Worm (Caenorhabditis elegans): Measurements from ENCODE around the gene emb-27.

DNA sequence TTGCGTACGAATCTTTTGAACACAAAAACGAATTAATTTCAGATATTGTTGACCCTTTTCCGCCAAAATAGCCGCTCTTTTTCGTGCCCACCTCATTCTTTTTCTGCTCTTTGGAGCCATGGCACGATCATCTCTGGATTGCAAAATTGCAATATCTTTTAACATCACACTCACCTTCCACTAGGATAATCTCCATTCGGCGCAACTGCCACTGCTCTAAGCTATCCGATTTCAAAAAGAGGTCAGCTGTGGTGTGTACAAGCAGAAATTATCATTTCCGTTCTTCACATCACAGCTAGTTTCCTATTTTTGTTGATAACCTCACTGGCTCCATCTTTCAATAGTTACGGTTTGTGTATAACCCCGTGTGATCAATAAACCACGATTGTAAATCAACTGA, 35.4 kb downstream of the emb-27 start:
- TF ChIP-seq F22D6.2 (tag; optimal IDR thresholded peaks at IDR 0.05) = no peak
- TF ChIP-seq ama-1 (optimal IDR thresholded peaks at IDR 0.05) = no peak
- no peak for TF ChIP-seq ama-1 (GFP tag; optimal IDR thresholded peaks at IDR 0.05)
- TF ChIP-seq F55B11.4 (tag; optimal IDR thresholded peaks at IDR 0.05; ENCODE audit: borderline replicate concordance, insufficient read depth) = no peak
- TF ChIP-seq unc-62 (GFP tag; optimal IDR thresholded peaks at IDR 0.05) = no peak
- no peak for TF ChIP-seq rcor-1 (GFP tag; IDR thresholded peaks at IDR 0.05)
- no peak for TF ChIP-seq T26A5.8 (tag; optimal IDR thresholded peaks at IDR 0.05)
